Worm (Caenorhabditis elegans) whole organism, L4 larva: ENCODE measurements around the gene twf-2.

ENCODE experiments used
- dmd-6 ChIP-seq: fragments of 200-800 bp; sonication (Bioruptor generic); IDR thresholded peaks from 2 replicates; pipeline ENCODE4 v1.3.6; 2022; ENCODE audit warnings: missing genetic modification reagents, missing genetic modification characterization, missing compliant biosample characterization
- dpl-1 ChIP-seq: fragments of 150-350 bp; optimal IDR thresholded peaks from 2 replicates; lab custom pipeline; 2014; ENCODE audit warnings: missing biosample characterization, missing genetic modification reagents, missing genetic modification characterization
- lin-13 ChIP-seq: fragments of 150-350 bp; optimal IDR thresholded peaks from 2 replicates; lab custom pipeline; 2014; ENCODE audit warnings: missing biosample characterization, missing genetic modification reagents, missing genetic modification characterization
- mep-1 ChIP-seq: fragments of 150-350 bp; sonication (generic microtip); optimal IDR thresholded peaks from 3 replicates; lab custom pipeline; 2014; ENCODE audit warnings: missing biosample characterization, missing genetic modification characterization
- saeg-2 ChIP-seq: fragments of 200-800 bp; sonication (Bioruptor generic); IDR thresholded peaks from 2 replicates; pipeline ENCODE4 v1.3.6; 2022; ENCODE audit warnings: missing genetic modification reagents, missing genetic modification characterization, missing compliant biosample characterization
- ztf-11 ChIP-seq: fragments of 150-350 bp; optimal IDR thresholded peaks from 2 replicates; lab custom pipeline; 2014; ENCODE audit warnings: missing biosample characterization, missing genetic modification characterization

DNA sequence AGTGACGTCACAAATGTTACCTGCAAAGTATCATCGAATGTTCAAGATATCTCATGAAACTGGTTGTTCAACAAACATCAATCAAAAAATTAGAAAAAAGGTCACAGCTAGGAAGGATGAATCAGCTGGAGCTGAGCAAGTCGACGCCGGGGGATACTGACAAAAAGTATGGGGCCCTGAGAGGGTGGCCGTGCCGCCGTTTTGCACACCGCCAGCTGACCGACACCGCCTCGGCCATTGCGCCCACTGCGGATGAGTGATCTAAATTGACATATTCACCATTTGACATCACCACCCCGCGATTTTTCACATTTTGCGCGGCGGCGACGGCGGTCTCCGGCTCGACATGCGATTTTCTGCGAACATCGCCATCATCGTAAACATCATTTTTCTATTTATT, 11.1 kb downstream of the twf-2 start:
- no peak for TF ChIP-seq mep-1 (tag; lab: Kevin White, UChicago)
- no peak for TF ChIP-seq dmd-6
- TF ChIP-seq ztf-11 (tag; lab: Kevin White, UChicago): no peak
- no peak for TF ChIP-seq saeg-2 (GFP tag; lab: Robert Waterston, UW)
- TF ChIP-seq lin-13 (GFP tag; lab: Kevin White, UChicago): no peak
- TF ChIP-seq dpl-1: no peak
